Worm (Caenorhabditis elegans) whole organism, mixed stage, embryonic: ENCODE measurements around the gene aps-1.

Experiments used
- M03D4.4 ChIP-seq: sonication (generic microtip); optimal IDR thresholded peaks from 2 replicates; lab custom pipeline; 2017; ENCODE audit warnings: mild to moderate bottlenecking, missing genetic modification characterization, missing compliant biosample characterization
- ceh-83 ChIP-seq: fragments of 200-800 bp; sonication (Bioruptor generic); optimal IDR thresholded peaks from 2 replicates; lab custom pipeline; 2018; ENCODE audit warnings: mild to moderate bottlenecking, missing genetic modification characterization, missing compliant biosample characterization
- elt-3 ChIP-seq: fragments of 150-350 bp; optimal IDR thresholded peaks from 2 replicates; lab custom pipeline; 2014; ENCODE audit warnings: missing biosample characterization, missing genetic modification characterization
- mab-5 ChIP-seq: fragments of 150-350 bp; optimal IDR thresholded peaks from 2 replicates; lab custom pipeline; 2014; ENCODE audit warnings: missing biosample characterization, missing genetic modification characterization
- nhr-12 ChIP-seq: fragments of 150-350 bp; optimal IDR thresholded peaks from 2 replicates; lab custom pipeline; 2014; ENCODE audit warnings: missing biosample characterization, missing genetic modification characterization
- nhr-237 ChIP-seq: fragments of 150-350 bp; optimal IDR thresholded peaks from 2 replicates; lab custom pipeline; 2014; ENCODE audit warnings: missing biosample characterization, missing genetic modification characterization
- nhr-76 ChIP-seq: sonication (generic microtip); optimal IDR thresholded peaks from 2 replicates; lab custom pipeline; 2017; ENCODE audit warnings: missing biosample characterization, missing genetic modification characterization
- unc-62 ChIP-seq: fragments of 150-350 bp; optimal IDR thresholded peaks from 2 replicates; lab custom pipeline; 2014; ENCODE audit warnings: missing biosample characterization, missing genetic modification reagents, missing genetic modification characterization

ce11 chrV:6031585-6031984, 13.8 kb downstream of the aps-1 start:
- TF ChIP-seq unc-62 (GFP tag; lab: Kevin White, UChicago) (no peak), M03D4.4 (tag; lab: Kevin White, UChicago) (no peak), nhr-237 (tag; lab: Kevin White, UChicago) (no peak), nhr-12 (tag; lab: Kevin White, UChicago) (no peak), elt-3 (tag; lab: Kevin White, UChicago) (no peak), ceh-83 (no peak), nhr-76 (tag; lab: Kevin White, UChicago) (no peak), mab-5 (tag; lab: Kevin White, UChicago) (no peak)
